Fruit fly (Drosophila melanogaster): ENCODE results near the gene msn.

DNA sequence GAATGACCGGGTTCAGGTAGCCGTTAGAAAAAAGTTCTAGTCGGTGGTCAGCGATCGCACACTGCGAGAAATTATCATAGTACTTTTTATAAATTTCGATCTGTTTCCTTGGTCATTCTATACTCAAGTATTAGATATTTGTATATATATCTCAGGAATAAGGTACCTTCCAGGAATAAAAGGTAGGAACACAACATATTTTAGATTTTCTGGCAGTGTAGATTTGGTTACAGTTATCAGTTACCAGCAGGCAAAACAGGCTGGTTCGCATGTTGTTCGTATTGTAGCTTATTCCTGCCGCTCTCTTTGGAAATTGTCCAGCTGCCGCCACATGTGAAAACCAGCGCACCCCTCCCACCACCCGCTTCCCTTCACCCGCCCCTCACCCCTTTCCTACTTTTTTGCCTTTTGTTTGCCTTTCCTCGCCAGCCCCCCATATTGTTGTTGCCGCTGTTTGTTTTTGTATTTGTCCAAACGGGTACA lies 5.0 kb downstream of the msn start:
- no peak for TF ChIP-seq usp (GFP tag; optimal IDR thresholded peaks at IDR 0.05)
- TF ChIP-seq psq (optimal IDR thresholded peaks at IDR 0.05): no peak
- no peak for TF ChIP-seq EcR (GFP tag; optimal IDR thresholded peaks at IDR 0.05)
- no peak for TF ChIP-seq pan (optimal IDR thresholded peaks at IDR 0.05)

Data from whole organism.